Worm (Caenorhabditis elegans): ENCODE results near the gene abce-1.
A peak's percentile ranks its signal among the peaks of the same experiment; 100 is the strongest.

Gene abce-1

DNA sequence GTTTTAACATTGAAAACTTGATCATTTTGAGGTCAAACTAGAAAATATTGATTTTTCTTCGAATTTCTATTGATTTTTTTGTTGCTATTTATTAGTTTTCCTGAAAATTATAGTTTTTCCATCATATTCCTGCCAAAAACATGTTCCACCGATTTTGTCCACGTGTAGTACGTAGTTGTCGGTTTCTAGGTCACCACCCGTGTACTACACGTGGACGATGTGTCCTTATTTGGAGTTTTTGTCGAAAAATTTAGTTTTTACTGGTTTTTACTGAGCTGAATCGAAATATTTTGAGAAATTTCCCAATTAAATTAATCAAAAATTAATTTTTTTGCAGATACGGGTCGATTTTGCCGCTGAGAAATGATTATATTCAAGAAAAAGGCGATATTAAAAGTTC, 34.2 kb downstream of the abce-1 start (continued):
- TF ChIP-seq hpl-2 (GFP tag; optimal IDR thresholded peaks at IDR 0.05) (no peak), rnt-1 (tag; optimal IDR thresholded peaks at IDR 0.05) (peak; percentile 99), C04F5.9 (tag; optimal IDR thresholded peaks at IDR 0.05) (peak; percentile 89), sptf-1 (tag; optimal IDR thresholded peaks at IDR 0.05) (no peak), irx-1 (tag; optimal IDR thresholded peaks at IDR 0.05) (peak; percentile 96), pag-3 (tag; optimal IDR thresholded peaks at IDR 0.05; ENCODE audit: borderline replicate concordance, insufficient read depth) (no peak), dpl-1 (GFP tag; optimal IDR thresholded peaks at IDR 0.05) (peak; percentile 22 to 71 (median 65)), sox-4 (tag; optimal IDR thresholded peaks at IDR 0.05) (peak; percentile 94), mep-1 (tag; optimal IDR thresholded peaks at IDR 0.05) (peak; percentile 74), snu-23 (GFP tag; optimal IDR thresholded peaks at IDR 0.05) (peak; percentile 85), swsn-7 (tag; optimal IDR thresholded peaks at IDR 0.05) (peak; percentile 84), jun-1 (tag; optimal IDR thresholded peaks at IDR 0.05) (no peak), mdl-1 (tag; optimal IDR thresholded peaks at IDR 0.05) (peak in 1 of 2 experiments; percentile 18), lin-15B (tag; optimal IDR thresholded peaks at IDR 0.05) (no peak), nhr-237 (tag; optimal IDR thresholded peaks at IDR 0.05) (no peak), mab-9 (GFP tag; IDR thresholded peaks at IDR 0.05) (peak; percentile 78), pax-3 (tag; optimal IDR thresholded peaks at IDR 0.05) (peak; percentile 91), zip-4 (GFP tag; optimal IDR thresholded peaks at IDR 0.05) (no peak), grh-1 (GFP tag; IDR thresholded peaks at IDR 0.05) (peak; percentile 53; the same call in 1 of the 2 replicates), F16B12.6 (tag; optimal IDR thresholded peaks at IDR 0.05) (peak; percentile 52), isw-1 (GFP tag; IDR thresholded peaks at IDR 0.05) (peak; percentile 51), nhr-20 (tag; optimal IDR thresholded peaks at IDR 0.05) (peak; percentile 79), ztf-11 (tag; optimal IDR thresholded peaks at IDR 0.05) (peak in 1 of 2 experiments; percentile 98), lin-35 (GFP tag; optimal IDR thresholded peaks at IDR 0.05) (peak; percentile 50 to 61), unc-30 (tag; optimal IDR thresholded peaks at IDR 0.05) (no peak), ceh-82 (tag; optimal IDR thresholded peaks at IDR 0.05) (peak; percentile 8 to 57 (median 32)), ceh-63 (GFP tag; optimal IDR thresholded peaks at IDR 0.05) (peak; percentile 60), ceh-90 (tag; optimal IDR thresholded peaks at IDR 0.05) (peak; percentile 93), unc-98 (GFP tag; IDR thresholded peaks at IDR 0.05) (peak; percentile 71; the same call in 1 of the 2 replicates), ztf-4 (tag; optimal IDR thresholded peaks at IDR 0.05) (peak; percentile 27), egl-27 (tag; optimal IDR thresholded peaks at IDR 0.05) (no peak), aha-1 (tag; optimal IDR thresholded peaks at IDR 0.05) (no peak), lin-14 (GFP tag; optimal IDR thresholded peaks at IDR 0.05) (no peak), mef-2 (tag; optimal IDR thresholded peaks at IDR 0.05) (no peak), lir-3 (tag; optimal IDR thresholded peaks at IDR 0.05; ENCODE audit: poor library complexity) (peak; percentile 94), nhr-71 (tag; optimal IDR thresholded peaks at IDR 0.05) (peak; percentile 90), C16A3.4 (tag; optimal IDR thresholded peaks at IDR 0.05) (no peak), ets-5 (GFP tag; IDR thresholded peaks at IDR 0.05) (no peak), unc-130 (tag; optimal IDR thresholded peaks at IDR 0.05) (no peak), unc-86 (tag; optimal IDR thresholded peaks at IDR 0.05) (peak; percentile 77)

DNA sequence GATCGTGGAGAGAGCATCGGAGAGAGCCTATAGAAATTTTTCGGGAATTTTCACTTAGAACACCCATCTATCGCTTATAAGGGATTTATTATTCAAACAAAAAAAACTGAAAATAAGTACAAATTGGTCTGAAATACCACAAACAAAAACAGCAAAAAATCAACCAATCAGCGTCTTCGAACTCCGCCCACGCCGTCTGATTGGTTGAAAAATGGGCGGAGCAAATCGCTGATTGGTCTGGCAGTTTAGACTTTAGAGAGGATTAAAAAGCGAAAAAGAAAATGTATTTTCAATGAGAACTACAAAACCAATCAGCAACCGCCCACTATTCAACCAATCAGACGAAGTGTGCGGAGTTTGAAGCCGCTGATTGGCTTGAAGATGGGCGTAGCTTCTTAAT, 47.5 kb downstream of the abce-1 start:
- no peak for TF ChIP-seq grh-1 (GFP tag; IDR thresholded peaks at IDR 0.05)
- peak; percentile 47 for TF ChIP-seq nhr-85 (tag)

ce11 chrIII:13201901-13202300, 48.3 kb downstream of the abce-1 start:
- TF ChIP-seq ztf-4 (tag; optimal IDR thresholded peaks at IDR 0.05) (no peak), nhr-84 (tag; optimal IDR thresholded peaks at IDR 0.05) (no peak), unc-86 (tag; optimal IDR thresholded peaks at IDR 0.05) (no peak), nhr-12 (tag; optimal IDR thresholded peaks at IDR 0.05) (no peak), nhr-71 (tag; optimal IDR thresholded peaks at IDR 0.05) (no peak), ceh-88 (GFP tag; IDR thresholded peaks at IDR 0.05) (no peak), isw-1 (GFP tag; IDR thresholded peaks at IDR 0.05) (no peak), lir-3 (tag; optimal IDR thresholded peaks at IDR 0.05; ENCODE audit: poor library complexity) (no peak), F16B12.6 (tag; optimal IDR thresholded peaks at IDR 0.05) (no peak), nhr-77 (tag; optimal IDR thresholded peaks at IDR 0.05) (no peak), lin-39 (tag; optimal IDR thresholded peaks at IDR 0.05) (no peak), fos-1 (tag; optimal IDR thresholded peaks at IDR 0.05) (no peak), lsy-2 (tag; optimal IDR thresholded peaks at IDR 0.05) (no peak), xbp-1 (tag; optimal IDR thresholded peaks at IDR 0.05) (no peak), unc-62 (GFP tag; optimal IDR thresholded peaks at IDR 0.05) (no peak), mef-2 (tag; optimal IDR thresholded peaks at IDR 0.05) (no peak)

Measured in whole organism, L1 larva.